Worm (Caenorhabditis elegans) whole organism, young adult: Measurements from ENCODE around the gene C06A8.6.

ENCODE experiments used
- B0261.1 ChIP-seq: sonication (generic microtip); optimal IDR thresholded peaks from 2 replicates; lab custom pipeline; 2016; ENCODE audit warnings: mild to moderate bottlenecking, missing genetic modification characterization, moderate library complexity, missing compliant biosample characterization
- Y53F4B.3 ChIP-seq: fragments of 200-800 bp; sonication (Bioruptor generic); IDR thresholded peaks from 2 replicates; pipeline ENCODE4 v1.3.6; 2022; ENCODE audit warnings: missing genetic modification reagents, missing genetic modification characterization, missing compliant biosample characterization
- ama-1 ChIP-seq, 3 experiments: fragments of 150-350 bp in 1 of 3; sonication (generic microtip) in 2 of 3; optimal IDR thresholded peaks; 2 replicates each; lab custom pipeline; 2014 to 2018; ENCODE audit warnings: missing biosample characterization in 2 of 3, missing genetic modification characterization in 2 of 3, missing genetic modification reagents in 2 of 3
- him-1 ChIP-seq: sonication (generic microtip); optimal IDR thresholded peaks from 2 replicates; lab custom pipeline; 2016; ENCODE audit warnings: missing genotype, missing genetic modification reagents, missing genetic modification characterization, missing compliant biosample characterization
- hrde-1 ChIP-seq: sonication (generic microtip); optimal IDR thresholded peaks from 2 replicates; lab custom pipeline; 2016; ENCODE audit warnings: missing genetic modification characterization, mild to moderate bottlenecking, missing compliant biosample characterization, moderate library complexity, missing genotype, missing genetic modification reagents, borderline replicate concordance
- nhr-90 ChIP-seq: sonication (generic microtip); optimal IDR thresholded peaks from 2 replicates; lab custom pipeline; 2016; ENCODE audit warnings: missing genotype, mild to moderate bottlenecking, missing genetic modification characterization, missing compliant biosample characterization
- pha-4 ChIP-seq: fragments of 150-350 bp; sonication (generic microtip); optimal IDR thresholded peaks from 2 replicates; lab custom pipeline; 2014; ENCODE audit warnings: missing biosample characterization, missing genetic modification reagents, missing genetic modification characterization
- snpc-3.4 ChIP-seq: sonication (generic microtip); optimal IDR thresholded peaks from 2 replicates; lab custom pipeline; 2017; ENCODE audit warnings: missing genetic modification characterization, mild to moderate bottlenecking, missing compliant biosample characterization, antibody characterized with exemption, moderate library complexity, missing genotype, missing genetic modification reagents
- snpc-4 ChIP-seq, 5 experiments: fragments of 150-350 bp in 1 of 5; sonication (generic microtip) in 4 of 5; optimal IDR thresholded peaks; 2 replicates each; lab custom pipeline; 2014 to 2018; ENCODE audit warnings: missing genetic modification characterization in 5 of 5, missing biosample characterization in 3 of 5, antibody characterized with exemption in 2 of 5, mild to moderate bottlenecking in 2 of 5, missing compliant biosample characterization in 2 of 5, missing genotype in 2 of 5, moderate library complexity in 2 of 5, missing genetic modification reagents in 1 of 5
- ztf-26 ChIP-seq: sonication (generic microtip); optimal IDR thresholded peaks from 2 replicates; lab custom pipeline; 2017; ENCODE audit warnings: missing genetic modification characterization, missing compliant biosample characterization
- ztf-28 ChIP-seq: fragments of 200-800 bp; sonication (Bioruptor generic); IDR thresholded peaks from 2 replicates; pipeline ENCODE4 v1.3.6; 2022; ENCODE audit warnings: missing genetic modification reagents, missing genetic modification characterization, missing compliant biosample characterization

DNA sequence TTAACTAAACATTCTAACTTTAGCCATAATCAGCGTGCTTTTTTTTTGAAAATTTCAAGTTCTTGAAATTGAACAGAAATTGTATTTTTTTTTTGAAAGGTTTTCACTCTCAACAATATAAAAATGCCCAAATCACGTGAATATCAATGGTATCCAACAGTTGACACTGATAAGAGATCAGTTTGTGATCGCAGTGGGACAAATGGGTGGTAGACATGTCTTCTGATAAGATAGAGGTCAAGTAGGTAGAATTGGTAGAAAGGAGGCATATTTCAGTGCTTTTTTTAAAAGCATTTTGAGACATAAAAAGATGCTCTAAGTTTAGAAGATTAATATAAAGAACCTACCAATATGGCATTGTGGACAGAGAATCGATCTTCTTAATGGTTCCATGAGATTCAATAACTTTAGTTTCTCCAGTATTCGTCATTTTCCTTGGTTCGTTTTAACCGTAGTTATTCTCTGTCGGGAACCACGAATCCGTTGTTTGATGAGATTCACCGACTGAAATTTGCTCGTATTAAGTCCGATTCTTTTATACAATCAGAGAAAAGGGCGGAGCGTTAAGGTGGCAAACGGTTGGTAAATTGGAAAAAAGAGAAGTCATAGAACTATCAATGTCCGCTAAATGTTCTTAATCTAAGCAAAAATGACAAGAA is 5.2 kb downstream of the C06A8.6 start, which contains the start of gene mthf-1:
- no peak for TF ChIP-seq ztf-26 (tag; lab: Kevin White, UChicago)
- TF ChIP-seq ztf-28 (GFP tag; lab: Robert Waterston, UW), result no peak
- TF ChIP-seq snpc-4 (GFP tag; optimal IDR thresholded peaks at IDR 0.05; lab: Kevin White, UChicago), result no peak
- TF ChIP-seq snpc-4 (tag; optimal IDR thresholded peaks at IDR 0.05; lab: Kevin White, UChicago), result no peak
- TF ChIP-seq him-1 (tag; lab: Kevin White, UChicago), result no peak
- no peak for TF ChIP-seq B0261.1 (tag; lab: Kevin White, UChicago)
- TF ChIP-seq hrde-1 (tag; lab: Kevin White, UChicago), result no peak
- no peak for TF ChIP-seq ama-1 (optimal IDR thresholded peaks at IDR 0.05; lab: Kevin White, UChicago)
- no peak for TF ChIP-seq ama-1 (GFP tag; optimal IDR thresholded peaks at IDR 0.05; lab: Kevin White, UChicago)
- TF ChIP-seq snpc-3.4 (tag; lab: Kevin White, UChicago), result no peak
- TF ChIP-seq nhr-90 (tag; lab: Kevin White, UChicago), result no peak
- no peak for TF ChIP-seq Y53F4B.3 (GFP tag; lab: Robert Waterston, UW)
- TF ChIP-seq pha-4 (tag; lab: Kevin White, UChicago), result no peak
